Fruit fly (Drosophila melanogaster) whole organism, adult: ENCODE results near the gene hb.

Source experiments
- CG11617 ChIP-seq: fragments of 200-800 bp; sonication (Bioruptor generic); optimal IDR thresholded peaks from 2 replicates; lab custom pipeline; 2017; ENCODE audit warnings: mild to moderate bottlenecking, missing biosample characterization, missing genetic modification reagents, missing genetic modification characterization
- CG12768 ChIP-seq: fragments of 200-800 bp; sonication (Bioruptor generic); optimal IDR thresholded peaks from 2 replicates; lab custom pipeline; 2017; ENCODE audit warnings: missing biosample characterization, missing genetic modification characterization, mild to moderate bottlenecking, moderate library complexity, missing genetic modification reagents
- CG14711 ChIP-seq: fragments of 200-800 bp; sonication (Bioruptor generic); optimal IDR thresholded peaks from 2 replicates; lab custom pipeline; 2018; ENCODE audit warnings: missing biosample characterization, mild to moderate bottlenecking, missing genetic modification characterization, moderate library complexity
- CG1620 ChIP-seq: fragments of 200-800 bp; sonication (Bioruptor generic); optimal IDR thresholded peaks from 2 replicates; lab custom pipeline; 2016; ENCODE audit warnings: missing biosample characterization, missing genetic modification characterization
- CG33017 ChIP-seq: fragments of 200-800 bp; sonication (Bioruptor generic); optimal IDR thresholded peaks from 2 replicates; lab custom pipeline; 2018; ENCODE audit warnings: missing biosample characterization, mild to moderate bottlenecking, missing genetic modification characterization, moderate library complexity
- CG5204 ChIP-seq: fragments of 200-800 bp; sonication (Bioruptor generic); optimal IDR thresholded peaks from 2 replicates; lab custom pipeline; 2016; ENCODE audit warnings: missing biosample characterization, missing genetic modification characterization
- CG7045 ChIP-seq: fragments of 200-800 bp; sonication (Bioruptor generic); optimal IDR thresholded peaks from 2 replicates; lab custom pipeline; 2017; ENCODE audit warnings: missing biosample characterization, mild to moderate bottlenecking, missing genetic modification characterization
- CG7101 ChIP-seq: fragments of 200-800 bp; sonication (Bioruptor generic); optimal IDR thresholded peaks from 2 replicates; lab custom pipeline; 2018; ENCODE audit warnings: missing biosample characterization, mild to moderate bottlenecking, missing genetic modification characterization, moderate library complexity
- Clk ChIP-seq: fragments of 200-800 bp; sonication (Bioruptor generic); optimal IDR thresholded peaks from 2 replicates; lab custom pipeline; 2017; ENCODE audit warnings: missing biosample characterization, missing genetic modification characterization
- Crg-1 ChIP-seq: fragments of 200-800 bp; sonication (Bioruptor generic); optimal IDR thresholded peaks from 2 replicates; lab custom pipeline; 2016; ENCODE audit warnings: missing biosample characterization, missing genetic modification characterization
- Hr96 ChIP-seq: fragments of 200-800 bp; sonication (Bioruptor generic); optimal IDR thresholded peaks from 2 replicates; lab custom pipeline; 2016; ENCODE audit warnings: missing biosample characterization, missing genetic modification characterization
- Mnt ChIP-seq: fragments of 200-800 bp; sonication (Bioruptor generic); optimal IDR thresholded peaks from 2 replicates; lab custom pipeline; 2016; ENCODE audit warnings: missing biosample characterization, mild to moderate bottlenecking, missing genetic modification characterization
- bab1 ChIP-seq: fragments of 200-800 bp; sonication (Bioruptor generic); optimal IDR thresholded peaks from 3 replicates; lab custom pipeline; 2019; ENCODE audit warnings: missing biosample characterization, mild to moderate bottlenecking, missing genetic modification characterization, moderate library complexity
- cic ChIP-seq: fragments of 200-800 bp; sonication (Bioruptor generic); optimal IDR thresholded peaks from 2 replicates; lab custom pipeline; 2017; ENCODE audit warnings: missing biosample characterization, mild to moderate bottlenecking, missing genetic modification characterization, moderate library complexity
- cnc ChIP-seq, 2 experiments: fragments of >200 bp; optimal IDR thresholded peaks; 2 replicates each; lab custom pipeline; 2017
- kay ChIP-seq: fragments of 200-800 bp; sonication (Bioruptor generic); peaks from one replicate; lab custom pipeline; 2016; ENCODE audit warnings: missing biosample characterization, missing genetic modification characterization, borderline replicate concordance
- ovo ChIP-seq: fragments of 200-800 bp; sonication (Bioruptor generic); optimal IDR thresholded peaks from 2 replicates; lab custom pipeline; 2016; ENCODE audit warnings: missing biosample characterization, missing genetic modification characterization
- pad ChIP-seq: fragments of 200-800 bp; sonication (Bioruptor generic); optimal IDR thresholded peaks from 3 replicates; lab custom pipeline; 2017; ENCODE audit warnings: missing biosample characterization, missing genetic modification characterization, mild to moderate bottlenecking, moderate library complexity, missing genetic modification reagents
- tj ChIP-seq: fragments of 200-800 bp; sonication (Bioruptor generic); optimal IDR thresholded peaks from 3 replicates; lab custom pipeline; 2017; ENCODE audit warnings: missing biosample characterization, mild to moderate bottlenecking, missing genetic modification characterization, moderate library complexity
- toe ChIP-seq: fragments of 200-800 bp; sonication (Bioruptor generic); optimal IDR thresholded peaks from 2 replicates; lab custom pipeline; 2016; ENCODE audit warnings: missing biosample characterization, missing genetic modification characterization

hb gene

dm6 chr3R:8669029-8669707, 28.5 kb downstream of the hb start:
- TF ChIP-seq Crg-1 (GFP tag; lab: Kevin White, UChicago) (peak; percentile 95), CG7045 (GFP tag; lab: Kevin White, UChicago) (peak; percentile 97), CG7101 (tag; lab: Kevin White, UChicago) (peak; percentile 97), kay (GFP tag; lab: Kevin White, UChicago) (peak; percentile 98), Mnt (GFP tag; lab: Kevin White, UChicago) (peak; percentile 95), Hr96 (GFP tag; lab: Kevin White, UChicago) (peak; percentile 97), toe (GFP tag; lab: Kevin White, UChicago) (peak; percentile 98), ovo (GFP tag; lab: Kevin White, UChicago) (peak; percentile 91), CG33017 (tag; lab: Kevin White, UChicago) (peak; percentile 98), cic (GFP tag; lab: Kevin White, UChicago) (peak; percentile 93), CG5204 (GFP tag; lab: Kevin White, UChicago) (no peak), pad (GFP tag; lab: Kevin White, UChicago) (peak; percentile 99), CG12768 (peak; percentile 98), CG1620 (GFP tag; lab: Kevin White, UChicago) (peak; percentile 95), bab1 (peak; percentile 97), tj (GFP tag; lab: Kevin White, UChicago) (peak; percentile 90), CG14711 (tag; lab: Kevin White, UChicago) (peak; percentile 93), CG11617 (GFP tag; lab: Kevin White, UChicago) (peak; percentile 98), cnc (optimal IDR thresholded peaks at IDR 0.05; lab: Kevin White, UChicago) (no peak), Clk (peak; percentile 97)

- TF ChIP-seq kay (GFP tag; lab: Kevin White, UChicago) (peak; percentile 76), Clk (no peak), CG12768 (peak; percentile 5), tj (GFP tag; lab: Kevin White, UChicago) (no peak)
These were observed 29.4 kb downstream of the hb start for dm6 chr3R:8668024-8668856.

dm6 chr3R:8667568-8667967, 30.1 kb downstream of the hb start, which contains the start of gene CG8036:
TSS of gene CG8036 (plus strand) at chr3R:8667868.
- TF ChIP-seq CG7045 (GFP tag; lab: Kevin White, UChicago) (no peak), CG12768 (no peak), cnc (optimal IDR thresholded peaks at IDR 0.05; lab: Kevin White, UChicago) (no peak), ovo (GFP tag; lab: Kevin White, UChicago) (no peak), CG11617 (GFP tag; lab: Kevin White, UChicago) (no peak), kay (GFP tag; lab: Kevin White, UChicago) (no peak), cic (GFP tag; lab: Kevin White, UChicago) (no peak), CG7101 (tag; lab: Kevin White, UChicago) (no peak), toe (GFP tag; lab: Kevin White, UChicago) (no peak), CG14711 (tag; lab: Kevin White, UChicago) (no peak), Mnt (GFP tag; lab: Kevin White, UChicago) (no peak), pad (GFP tag; lab: Kevin White, UChicago) (no peak), CG33017 (tag; lab: Kevin White, UChicago) (no peak), bab1 (no peak), Hr96 (GFP tag; lab: Kevin White, UChicago) (no peak), CG5204 (GFP tag; lab: Kevin White, UChicago) (no peak), Crg-1 (GFP tag; lab: Kevin White, UChicago) (no peak), CG1620 (GFP tag; lab: Kevin White, UChicago) (no peak)

DNA sequence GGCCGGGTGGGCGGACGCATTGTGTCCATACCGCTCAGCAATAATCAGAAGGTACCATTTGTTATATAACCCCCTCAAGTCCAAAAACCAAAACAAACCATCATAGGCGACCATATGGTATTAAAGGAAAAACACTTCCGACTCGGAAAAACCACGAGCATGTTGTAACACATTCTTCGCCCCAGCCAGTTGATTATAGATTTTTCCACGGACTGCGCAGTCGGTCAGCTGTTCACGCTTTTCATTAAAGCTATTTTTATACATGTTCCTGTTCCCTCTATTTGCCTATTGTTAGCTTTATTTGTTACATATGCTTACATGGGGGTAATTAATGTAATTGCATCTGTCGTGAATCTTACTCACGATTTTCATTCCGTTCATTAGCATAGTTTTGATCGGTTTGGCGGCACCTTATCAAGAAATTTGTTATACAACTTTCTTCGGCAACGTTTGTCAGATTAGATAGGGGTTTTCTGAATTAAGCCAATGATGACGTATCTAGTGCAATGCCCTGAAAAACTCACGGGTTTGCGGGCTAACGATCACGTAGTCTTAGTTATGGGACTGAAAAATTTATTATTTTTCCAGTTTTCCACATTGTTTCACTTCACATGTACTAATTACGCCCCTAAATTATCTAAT, 32.8 kb downstream of the hb start:
- TF ChIP-seq Hr96 (GFP tag; lab: Kevin White, UChicago) = no peak

DNA sequence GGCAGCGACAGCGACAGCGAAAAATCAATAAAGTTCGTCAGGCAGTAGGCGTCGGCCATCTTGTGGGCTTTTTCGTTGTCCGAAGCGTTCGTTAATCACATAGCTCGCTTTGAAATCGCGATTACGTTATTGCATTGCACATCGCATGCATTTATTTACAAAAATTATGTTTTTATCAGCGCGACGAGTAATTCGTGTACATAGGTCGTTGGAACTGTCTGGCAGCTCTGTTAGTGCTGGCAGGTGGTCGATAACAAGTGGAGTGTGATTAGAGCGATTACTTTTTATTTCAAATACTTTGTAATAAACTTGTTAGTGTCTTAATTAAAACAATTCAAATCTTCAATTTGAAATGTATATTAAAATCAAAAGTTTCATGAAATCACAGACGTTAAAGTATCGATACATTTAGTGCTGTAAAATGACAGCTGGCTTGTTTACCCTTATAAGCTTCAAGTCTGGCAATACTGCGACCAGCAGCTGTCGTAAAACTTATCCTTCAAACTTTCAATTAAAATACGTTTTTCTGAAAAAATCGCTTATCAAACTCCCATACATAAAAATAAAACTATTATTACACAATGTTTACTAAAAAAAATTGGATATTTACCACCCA, 33.8 kb downstream of the hb start, which contains the start of gene CG8032:
CG8032 (plus strand) TSS at position 448 of the 616 bp plus-strand sequence.
- peak; percentile 59 for TF ChIP-seq Crg-1 (GFP tag; lab: Kevin White, UChicago)
- TF ChIP-seq Mnt (GFP tag; lab: Kevin White, UChicago) = peak; percentile 58
- TF ChIP-seq kay (GFP tag; lab: Kevin White, UChicago) = peak; percentile 96
- TF ChIP-seq CG12768 = peak; percentile 25
- peak; percentile 12 for TF ChIP-seq bab1
- peak; percentile 44 for TF ChIP-seq pad (GFP tag; lab: Kevin White, UChicago)
- TF ChIP-seq CG11617 (GFP tag; lab: Kevin White, UChicago) = peak; percentile 67
- no peak for TF ChIP-seq cnc (optimal IDR thresholded peaks at IDR 0.05; lab: Kevin White, UChicago)
- TF ChIP-seq cic (GFP tag; lab: Kevin White, UChicago) = peak; percentile 45
- TF ChIP-seq toe (GFP tag; lab: Kevin White, UChicago) = peak; percentile 63
- TF ChIP-seq ovo (GFP tag; lab: Kevin White, UChicago) = peak; percentile 48
- peak; percentile 69 for TF ChIP-seq CG1620 (GFP tag; lab: Kevin White, UChicago)
- no peak for TF ChIP-seq Clk
- TF ChIP-seq tj (GFP tag; lab: Kevin White, UChicago) = peak; percentile 25
- TF ChIP-seq CG5204 (GFP tag; lab: Kevin White, UChicago) = no peak
- peak; percentile 65 for TF ChIP-seq CG7101 (tag; lab: Kevin White, UChicago)
- peak; percentile 47 for TF ChIP-seq CG7045 (GFP tag; lab: Kevin White, UChicago)
- TF ChIP-seq Hr96 (GFP tag; lab: Kevin White, UChicago) = peak; percentile 70
- TF ChIP-seq CG33017 (tag; lab: Kevin White, UChicago) = no peak
- peak; percentile 53 for TF ChIP-seq CG14711 (tag; lab: Kevin White, UChicago)
